Worm (Caenorhabditis elegans): ENCODE data around the gene mtss-1.

Gene mtss-1

DNA sequence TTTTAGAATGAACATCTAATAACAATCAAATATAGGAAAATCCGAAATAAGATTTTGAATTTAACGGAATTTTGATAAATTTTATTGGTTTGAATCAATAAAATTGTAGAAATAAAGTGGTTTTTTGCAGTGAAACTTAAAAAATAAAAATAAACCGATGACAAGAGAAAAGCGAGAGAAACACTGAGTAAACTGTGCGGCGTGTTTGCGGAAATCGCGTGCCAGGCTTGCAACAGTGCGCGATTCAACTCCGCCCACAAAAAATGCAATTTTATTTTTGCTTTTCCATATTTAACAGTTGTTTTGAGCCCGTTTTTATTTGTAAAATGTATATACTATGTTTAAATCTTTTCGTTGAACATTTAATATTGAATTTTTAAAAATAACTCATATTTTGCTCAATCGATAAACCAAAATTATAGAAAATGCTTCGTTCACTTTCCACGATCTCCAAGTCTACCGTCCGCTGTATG, at the start of gene mtss-1 (continued):
- TF ChIP-seq lin-29 (GFP tag; IDR thresholded peaks at IDR 0.05), result no peak
- TF ChIP-seq R02D3.7 (tag; optimal IDR thresholded peaks at IDR 0.05), result no peak
- TF ChIP-seq nhr-6 (tag; optimal IDR thresholded peaks at IDR 0.05), result peak; percentile 11
- TF ChIP-seq hif-1 (tag; optimal IDR thresholded peaks at IDR 0.05), result peak in 1 of 2 experiments; percentile 34
- TF ChIP-seq lim-7 (GFP tag; IDR thresholded peaks at IDR 0.05), result no peak
- no peak for TF ChIP-seq gei-8 (GFP tag; optimal IDR thresholded peaks at IDR 0.05)

DNA sequence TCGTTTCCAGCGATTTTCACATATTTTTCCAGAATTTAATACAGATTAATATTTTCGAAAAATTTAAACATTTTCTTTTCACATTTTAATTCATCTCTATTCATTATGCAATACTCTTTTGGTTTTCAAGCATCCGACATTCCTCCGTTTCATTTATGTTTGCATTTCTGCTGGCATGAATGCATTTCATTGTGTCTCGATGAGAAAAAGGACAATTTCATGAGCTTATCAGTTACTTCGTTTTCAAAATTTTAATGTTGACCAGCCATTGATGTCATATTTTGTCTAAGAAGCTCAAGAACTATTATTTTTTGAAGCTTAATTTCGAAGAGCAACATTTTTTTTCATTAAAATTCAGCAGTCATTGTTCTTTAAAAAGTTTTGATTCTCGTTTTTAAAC, 49.5 kb upstream of the mtss-1 start:
- TF ChIP-seq nhr-11 (tag; optimal IDR thresholded peaks at IDR 0.05), result no peak
- TF ChIP-seq nhr-42 (GFP tag; IDR thresholded peaks at IDR 0.05), result no peak
- peak; percentile 9 for TF ChIP-seq aha-1 (tag)
- TF ChIP-seq daf-19 (GFP tag; conservative IDR thresholded peaks at IDR 0.05), result no peak
- no peak for TF ChIP-seq spr-1 (tag; optimal IDR thresholded peaks at IDR 0.05)
- no peak for TF ChIP-seq D1046.2 (GFP tag; IDR thresholded peaks at IDR 0.05)
- no peak for TF ChIP-seq zip-11 (GFP tag; IDR thresholded peaks at IDR 0.05)
- TF ChIP-seq set-16 (GFP tag; IDR thresholded peaks at IDR 0.05), result no peak
- no peak for TF ChIP-seq unc-62 (GFP tag; optimal IDR thresholded peaks at IDR 0.05 in 1 of 2)
- no peak for TF ChIP-seq unc-62 (tag; optimal IDR thresholded peaks at IDR 0.05)
- no peak for TF ChIP-seq ceh-20 (GFP tag; IDR thresholded peaks at IDR 0.05)
- no peak for TF ChIP-seq vab-7 (GFP tag; IDR thresholded peaks at IDR 0.05)
- no peak for TF ChIP-seq R02D3.7 (tag; optimal IDR thresholded peaks at IDR 0.05)
- no peak for TF ChIP-seq Y105C5A.15 (GFP tag; IDR thresholded peaks at IDR 0.05)
- TF ChIP-seq nhr-10 (tag; optimal IDR thresholded peaks at IDR 0.05), result no peak
- no peak for TF ChIP-seq lin-13 (GFP tag; optimal IDR thresholded peaks at IDR 0.05)
- no peak for TF ChIP-seq nhr-48 (tag; optimal IDR thresholded peaks at IDR 0.05)
- TF ChIP-seq lin-15B (tag; optimal IDR thresholded peaks at IDR 0.05), result no peak
- no peak for TF ChIP-seq mdt-29 (GFP tag; IDR thresholded peaks at IDR 0.05)
- peak; percentile 67 for TF ChIP-seq pqm-1 (tag; optimal IDR thresholded peaks at IDR 0.05)
- TF ChIP-seq T26A8.4 (GFP tag; IDR thresholded peaks at IDR 0.05), result no peak
- TF ChIP-seq daf-16 (GFP tag; optimal IDR thresholded peaks at IDR 0.05), result no peak
- peak; percentile 72 for TF ChIP-seq daf-16 (tag; optimal IDR thresholded peaks at IDR 0.05)
- TF ChIP-seq ZK337.2 (GFP tag; IDR thresholded peaks at IDR 0.05), result no peak
- TF ChIP-seq nhr-77 (tag; optimal IDR thresholded peaks at IDR 0.05), result peak; percentile 19
- peak; percentile 49 for TF ChIP-seq dve-1 (tag; optimal IDR thresholded peaks at IDR 0.05; ENCODE audit: insufficient read depth)
- no peak for TF ChIP-seq lin-38 (GFP tag; IDR thresholded peaks at IDR 0.05)
- TF ChIP-seq lin-29 (GFP tag; IDR thresholded peaks at IDR 0.05), result no peak
- TF ChIP-seq ceh-62 (tag; optimal IDR thresholded peaks at IDR 0.05), result no peak
- TF ChIP-seq jun-1 (tag; optimal IDR thresholded peaks at IDR 0.05), result no peak
- no peak for TF ChIP-seq ces-1 (GFP tag; optimal IDR thresholded peaks at IDR 0.05)
- peak; percentile 47 for TF ChIP-seq T20F7.1 (GFP tag; optimal IDR thresholded peaks at IDR 0.05)
- TF ChIP-seq hlh-11 (tag; optimal IDR thresholded peaks at IDR 0.05), result no peak

DNA sequence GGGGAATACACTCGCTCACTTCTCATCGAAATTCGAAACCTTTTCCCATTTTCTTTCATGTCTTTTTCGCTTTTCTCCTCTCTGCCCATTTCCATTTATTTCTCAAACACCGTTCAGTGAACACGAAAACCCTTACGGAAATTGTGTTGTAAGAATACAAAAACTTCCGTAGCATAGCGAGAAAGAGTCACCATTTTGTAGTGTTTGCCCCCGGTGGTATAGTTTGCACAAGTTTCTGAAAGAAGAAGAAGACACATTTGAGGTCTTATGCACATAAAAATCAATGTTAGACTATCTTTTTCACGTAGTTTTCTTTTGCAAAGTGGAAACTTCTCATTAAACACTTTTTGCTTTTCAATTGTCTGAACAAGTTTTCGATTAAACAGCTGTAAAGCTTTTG, 49.0 kb upstream of the mtss-1 start:
- no peak for TF ChIP-seq F49E8.2 (tag; optimal IDR thresholded peaks at IDR 0.05; ENCODE audit: borderline replicate concordance)
- TF ChIP-seq arid-1 (GFP tag; conservative IDR thresholded peaks at IDR 0.05), result no peak
- peak; percentile 93 for TF ChIP-seq nhr-28 (tag; optimal IDR thresholded peaks at IDR 0.05)
- no peak for TF ChIP-seq madf-5 (GFP tag; IDR thresholded peaks at IDR 0.05)
- no peak for TF ChIP-seq saeg-2 (GFP tag; IDR thresholded peaks at IDR 0.05)
- TF ChIP-seq lin-1 (GFP tag; IDR thresholded peaks at IDR 0.05), result no peak
